Fruit fly (Drosophila melanogaster): Measurements from ENCODE around the gene CG43845.

- TF ChIP-seq jim (GFP tag; optimal IDR thresholded peaks at IDR 0.05) (no peak), foxo (GFP tag; optimal IDR thresholded peaks at IDR 0.05) (no peak), psq (GFP tag; optimal IDR thresholded peaks at IDR 0.05) (no peak), Dfd (GFP tag; optimal IDR thresholded peaks at IDR 0.05) (no peak), sv (GFP tag; optimal IDR thresholded peaks at IDR 0.05) (no peak), pan (optimal IDR thresholded peaks at IDR 0.05) (no peak)
These were observed 5.1 kb downstream of the CG43845 start for dm6 chr3R:5517876-5518211.

Data from whole organism, wandering third instar larva.